Worm (Caenorhabditis elegans): Measurements from ENCODE around the gene srx-17.

The srx-17 gene

ce11 chrV:13807232-13807631 is 33.8 kb upstream of the srx-17 start, which contains the start of gene swan-1:
swan-1 (minus strand) TSS chrV:13807237.
- TF ChIP-seq nhr-237 (tag; optimal IDR thresholded peaks at IDR 0.05), result no peak
- peak; percentile 47 for TF ChIP-seq blmp-1 (tag; optimal IDR thresholded peaks at IDR 0.05; ENCODE audit: insufficient read depth)
- peak; percentile 27 for TF ChIP-seq F13H6.1 (tag; optimal IDR thresholded peaks at IDR 0.05)
- TF ChIP-seq nhr-129 (tag; optimal IDR thresholded peaks at IDR 0.05), result peak; percentile 12
- peak in 1 of 2 experiments; percentile 35 for TF ChIP-seq lsy-2 (tag; optimal IDR thresholded peaks at IDR 0.05)
- no peak for TF ChIP-seq skn-1 (tag; optimal IDR thresholded peaks at IDR 0.05)
- peak; percentile 3 for TF ChIP-seq C34F6.9 (tag; optimal IDR thresholded peaks at IDR 0.05)
- no peak for TF ChIP-seq peb-1 (tag; optimal IDR thresholded peaks at IDR 0.05)
- TF ChIP-seq mdl-1 (tag; optimal IDR thresholded peaks at IDR 0.05), result no peak
- TF ChIP-seq sem-4 (tag; optimal IDR thresholded peaks at IDR 0.05), result peak; percentile 16
- peak; percentile 16 for TF ChIP-seq sma-9 (GFP tag; optimal IDR thresholded peaks at IDR 0.05)
- TF ChIP-seq sma-9 (tag; optimal IDR thresholded peaks at IDR 0.05), result no peak

ce11 chrV:13808462-13808867 is 32.5 kb upstream of the srx-17 start:
- peak; percentile 24 for TF ChIP-seq lin-13 (GFP tag; optimal IDR thresholded peaks at IDR 0.05)
- peak in 1 of 2 experiments; percentile 63 for TF ChIP-seq lsy-2 (tag; optimal IDR thresholded peaks at IDR 0.05)
- TF ChIP-seq gmeb-1 (tag; optimal IDR thresholded peaks at IDR 0.05), result peak; percentile 46
- no peak for TF ChIP-seq aly-2 (tag; optimal IDR thresholded peaks at IDR 0.05)
- TF ChIP-seq lin-11 (tag; optimal IDR thresholded peaks at IDR 0.05), result peak; percentile 5
- TF ChIP-seq nhr-129 (tag; optimal IDR thresholded peaks at IDR 0.05), result peak; percentile 94
- no peak for TF ChIP-seq ztf-1 (GFP tag; conservative IDR thresholded peaks at IDR 0.05)
- TF ChIP-seq sem-4 (tag; optimal IDR thresholded peaks at IDR 0.05), result peak; percentile 6
- peak; percentile 6 for TF ChIP-seq Y55F3AM.14 (GFP tag; optimal IDR thresholded peaks at IDR 0.05)
- TF ChIP-seq fos-1 (tag; optimal IDR thresholded peaks at IDR 0.05), result peak; percentile 78
- TF ChIP-seq C34F6.9 (tag; optimal IDR thresholded peaks at IDR 0.05), result peak; percentile 76
- no peak for TF ChIP-seq sma-3 (GFP tag; optimal IDR thresholded peaks at IDR 0.05)
- peak; percentile 0 for TF ChIP-seq ceh-16 (tag; optimal IDR thresholded peaks at IDR 0.05)
- TF ChIP-seq F13H6.1 (tag; optimal IDR thresholded peaks at IDR 0.05), result peak; percentile 89
- TF ChIP-seq blmp-1 (tag; optimal IDR thresholded peaks at IDR 0.05; ENCODE audit: insufficient read depth), result peak; percentile 63
- peak; percentile 7 for TF ChIP-seq unc-39 (tag; optimal IDR thresholded peaks at IDR 0.05)
- peak; percentile 80 for TF ChIP-seq unc-55 (GFP tag; optimal IDR thresholded peaks at IDR 0.05)
- no peak for TF ChIP-seq egl-27 (tag; optimal IDR thresholded peaks at IDR 0.05)
- peak; percentile 75 for TF ChIP-seq crh-2 (tag; optimal IDR thresholded peaks at IDR 0.05)
- peak; percentile 41 for TF ChIP-seq sma-9 (GFP tag; optimal IDR thresholded peaks at IDR 0.05)
- TF ChIP-seq sma-9 (tag; optimal IDR thresholded peaks at IDR 0.05), result no peak
- no peak for TF ChIP-seq R02D3.7 (tag; optimal IDR thresholded peaks at IDR 0.05)

- no peak for TF ChIP-seq nhr-23 (tag; optimal IDR thresholded peaks at IDR 0.05)
- no peak for TF ChIP-seq snpc-4 (tag; optimal IDR thresholded peaks at IDR 0.05)
- TF ChIP-seq R02D3.7 (tag; optimal IDR thresholded peaks at IDR 0.05), result no peak
- no peak for TF ChIP-seq mdl-1 (tag; optimal IDR thresholded peaks at IDR 0.05)
- TF ChIP-seq zag-1 (tag; optimal IDR thresholded peaks at IDR 0.05), result no peak
- TF ChIP-seq sma-3 (GFP tag; optimal IDR thresholded peaks at IDR 0.05), result no peak
- no peak for TF ChIP-seq alr-1 (tag; optimal IDR thresholded peaks at IDR 0.05)
- TF ChIP-seq lin-11 (tag; optimal IDR thresholded peaks at IDR 0.05), result no peak
- no peak for TF ChIP-seq nhr-129 (tag; optimal IDR thresholded peaks at IDR 0.05)
- no peak for TF ChIP-seq ztf-1 (GFP tag; conservative IDR thresholded peaks at IDR 0.05)
- no peak for TF ChIP-seq nhr-21 (tag; optimal IDR thresholded peaks at IDR 0.05)
- TF ChIP-seq peb-1 (tag; optimal IDR thresholded peaks at IDR 0.05), result no peak
Observed at ce11 chrV:13812330-13812729, 28.7 kb upstream of the srx-17 start.

- no peak for TF ChIP-seq ztf-11 (tag; optimal IDR thresholded peaks at IDR 0.05)
- TF ChIP-seq zag-1 (tag; optimal IDR thresholded peaks at IDR 0.05), result no peak
- TF ChIP-seq nhr-77 (tag; optimal IDR thresholded peaks at IDR 0.05), result no peak
- TF ChIP-seq mab-5 (tag; optimal IDR thresholded peaks at IDR 0.05), result no peak
- no peak for TF ChIP-seq nhr-12 (tag; optimal IDR thresholded peaks at IDR 0.05)
- no peak for TF ChIP-seq snpc-4 (tag; optimal IDR thresholded peaks at IDR 0.05)
- TF ChIP-seq C34F6.9 (tag; optimal IDR thresholded peaks at IDR 0.05), result no peak
- no peak for TF ChIP-seq nhr-10 (tag; optimal IDR thresholded peaks at IDR 0.05)
- no peak for TF ChIP-seq F13H6.1 (tag; optimal IDR thresholded peaks at IDR 0.05)
- TF ChIP-seq nhr-23 (tag; optimal IDR thresholded peaks at IDR 0.05), result no peak
- TF ChIP-seq nhr-21 (tag; optimal IDR thresholded peaks at IDR 0.05), result no peak
- TF ChIP-seq dmd-4 (tag; optimal IDR thresholded peaks at IDR 0.05), result no peak
- TF ChIP-seq elt-1 (tag; optimal IDR thresholded peaks at IDR 0.05), result no peak
- TF ChIP-seq unc-55 (GFP tag; optimal IDR thresholded peaks at IDR 0.05), result no peak
- TF ChIP-seq fos-1 (tag; optimal IDR thresholded peaks at IDR 0.05), result no peak
- TF ChIP-seq ztf-4 (tag; optimal IDR thresholded peaks at IDR 0.05), result no peak
- no peak for TF ChIP-seq sem-4 (tag; optimal IDR thresholded peaks at IDR 0.05)
- no peak for TF ChIP-seq ZK546.5 (tag; optimal IDR thresholded peaks at IDR 0.05)
- TF ChIP-seq elt-3 (tag; optimal IDR thresholded peaks at IDR 0.05), result no peak
Observed at ce11 chrV:13812931-13813330, 28.1 kb upstream of the srx-17 start, which contains the start of gene ceh-24. ceh-24 (plus strand) TSS chrV:13813231.
